Fruit fly (Drosophila melanogaster): Measurements from ENCODE around the gene CG33647.

Gene CG33647

dm6 chr3L:19198772-19199171, 37.4 kb upstream of the CG33647 start:
- TF ChIP-seq tj (GFP tag; optimal IDR thresholded peaks at IDR 0.05) (no peak), CG5204 (GFP tag; optimal IDR thresholded peaks at IDR 0.05) (no peak), Mnt (GFP tag; optimal IDR thresholded peaks at IDR 0.05) (no peak), toe (GFP tag; optimal IDR thresholded peaks at IDR 0.05) (no peak), cnc (optimal IDR thresholded peaks at IDR 0.05) (no peak), Crg-1 (GFP tag; optimal IDR thresholded peaks at IDR 0.05) (no peak), kay (GFP tag; ENCODE audit: borderline replicate concordance) (no peak), CG11617 (GFP tag; optimal IDR thresholded peaks at IDR 0.05) (no peak), CG7101 (tag; optimal IDR thresholded peaks at IDR 0.05) (no peak), cic (GFP tag; optimal IDR thresholded peaks at IDR 0.05) (no peak), Clk (GFP tag; optimal IDR thresholded peaks at IDR 0.05) (no peak), Hr96 (GFP tag; optimal IDR thresholded peaks at IDR 0.05) (no peak), CG1620 (GFP tag; optimal IDR thresholded peaks at IDR 0.05) (no peak), pad (GFP tag; optimal IDR thresholded peaks at IDR 0.05) (no peak), CG12768 (GFP tag; optimal IDR thresholded peaks at IDR 0.05) (no peak), ovo (GFP tag; optimal IDR thresholded peaks at IDR 0.05) (no peak)

DNA sequence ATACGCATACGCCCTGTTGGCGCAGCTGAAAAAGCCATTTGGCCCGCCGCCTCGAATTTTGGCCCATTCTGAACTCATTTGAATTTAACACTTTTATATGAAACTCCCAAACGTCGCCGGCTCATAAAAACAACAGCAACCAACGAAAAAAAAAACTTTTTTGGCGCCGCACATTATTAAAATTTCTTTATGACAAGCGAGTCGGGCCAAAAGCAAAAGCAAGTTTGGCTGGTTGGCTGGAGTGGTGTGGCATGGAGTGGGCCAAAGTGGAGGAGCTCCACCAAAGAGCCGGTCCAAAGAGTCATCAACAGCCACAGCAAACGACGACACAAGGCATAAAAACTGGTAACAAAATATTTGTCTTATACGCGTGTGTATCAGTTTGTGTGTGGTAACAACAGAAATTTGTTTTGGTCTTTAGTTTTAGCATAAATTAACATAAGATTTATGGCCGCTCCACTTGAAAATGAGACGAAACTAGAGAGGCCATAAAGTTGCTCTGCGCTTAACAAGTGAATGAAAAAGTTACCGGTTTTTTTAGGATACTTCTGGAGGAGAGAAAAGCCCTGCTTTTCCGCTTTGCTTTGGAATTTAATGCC, 36.4 kb upstream of the CG33647 start:
- TF ChIP-seq Hr96 (GFP tag; optimal IDR thresholded peaks at IDR 0.05) = no peak
- no peak for TF ChIP-seq CG5204 (GFP tag; optimal IDR thresholded peaks at IDR 0.05)
- no peak for TF ChIP-seq CG12768 (GFP tag; optimal IDR thresholded peaks at IDR 0.05)
- TF ChIP-seq ovo (GFP tag; optimal IDR thresholded peaks at IDR 0.05) = no peak
- no peak for TF ChIP-seq bab1 (GFP tag; optimal IDR thresholded peaks at IDR 0.05)
- TF ChIP-seq kay (GFP tag; ENCODE audit: borderline replicate concordance) = no peak
- TF ChIP-seq Clk (GFP tag; optimal IDR thresholded peaks at IDR 0.05) = no peak
- TF ChIP-seq CG11617 (GFP tag; optimal IDR thresholded peaks at IDR 0.05) = no peak
- TF ChIP-seq cic (GFP tag; optimal IDR thresholded peaks at IDR 0.05) = no peak
- no peak for TF ChIP-seq CG33017 (tag; optimal IDR thresholded peaks at IDR 0.05)
- no peak for TF ChIP-seq tj (GFP tag; optimal IDR thresholded peaks at IDR 0.05)
- TF ChIP-seq cnc (optimal IDR thresholded peaks at IDR 0.05) = no peak
- TF ChIP-seq CG7045 (GFP tag; optimal IDR thresholded peaks at IDR 0.05) = no peak
- TF ChIP-seq Crg-1 (GFP tag; optimal IDR thresholded peaks at IDR 0.05) = no peak

- no peak for TF ChIP-seq CG12768 (GFP tag; optimal IDR thresholded peaks at IDR 0.05)
- TF ChIP-seq CG14711 (tag; optimal IDR thresholded peaks at IDR 0.05) = no peak
- TF ChIP-seq bab1 (GFP tag; optimal IDR thresholded peaks at IDR 0.05) = no peak
- TF ChIP-seq tj (GFP tag; optimal IDR thresholded peaks at IDR 0.05) = no peak
- TF ChIP-seq CG5204 (GFP tag; optimal IDR thresholded peaks at IDR 0.05) = no peak
- no peak for TF ChIP-seq CG7045 (GFP tag; optimal IDR thresholded peaks at IDR 0.05)
- TF ChIP-seq Clk (GFP tag; optimal IDR thresholded peaks at IDR 0.05) = no peak
- TF ChIP-seq kay (GFP tag; ENCODE audit: borderline replicate concordance) = no peak
- TF ChIP-seq CG11617 (GFP tag; optimal IDR thresholded peaks at IDR 0.05) = no peak
- TF ChIP-seq CG7101 (tag; optimal IDR thresholded peaks at IDR 0.05) = no peak
- TF ChIP-seq toe (GFP tag; optimal IDR thresholded peaks at IDR 0.05) = no peak
- no peak for TF ChIP-seq cic (GFP tag; optimal IDR thresholded peaks at IDR 0.05)
- no peak for TF ChIP-seq CG33017 (tag; optimal IDR thresholded peaks at IDR 0.05)
- TF ChIP-seq pad (GFP tag; optimal IDR thresholded peaks at IDR 0.05) = no peak
- TF ChIP-seq Mnt (GFP tag; optimal IDR thresholded peaks at IDR 0.05) = no peak
These were observed 35.8 kb upstream of the CG33647 start for dm6 chr3L:19200393-19200792.

DNA sequence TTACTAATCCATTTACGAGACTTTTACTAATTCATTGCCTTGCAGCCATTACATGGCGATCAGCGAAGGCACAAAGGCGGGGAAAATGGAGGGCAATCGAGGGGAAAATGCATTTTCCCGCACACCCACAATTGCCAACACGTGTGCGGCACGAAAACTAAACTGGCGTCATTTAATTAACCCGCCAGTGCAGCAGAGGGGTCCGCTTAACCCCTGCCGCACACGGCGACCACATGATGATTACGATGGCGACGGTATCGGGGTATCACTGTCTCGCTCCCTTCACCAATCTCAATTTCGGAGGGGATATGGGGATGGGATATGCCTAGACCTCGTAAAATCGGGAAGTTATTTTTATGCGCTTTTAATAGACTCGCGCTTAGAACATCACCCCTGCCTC, 34.0 kb upstream of the CG33647 start:
- no peak for TF ChIP-seq kay (GFP tag; ENCODE audit: borderline replicate concordance)
- TF ChIP-seq Hr96 (GFP tag; optimal IDR thresholded peaks at IDR 0.05) = no peak
- no peak for TF ChIP-seq CG33017 (tag; optimal IDR thresholded peaks at IDR 0.05)
- no peak for TF ChIP-seq CG12768 (GFP tag; optimal IDR thresholded peaks at IDR 0.05)
- no peak for TF ChIP-seq cic (GFP tag; optimal IDR thresholded peaks at IDR 0.05)
- no peak for TF ChIP-seq cnc (optimal IDR thresholded peaks at IDR 0.05)
- no peak for TF ChIP-seq pad (GFP tag; optimal IDR thresholded peaks at IDR 0.05)
- TF ChIP-seq CG11617 (GFP tag; optimal IDR thresholded peaks at IDR 0.05) = no peak
- TF ChIP-seq CG14711 (tag; optimal IDR thresholded peaks at IDR 0.05) = no peak
- no peak for TF ChIP-seq CG1620 (GFP tag; optimal IDR thresholded peaks at IDR 0.05)
- no peak for TF ChIP-seq bab1 (GFP tag; optimal IDR thresholded peaks at IDR 0.05)
- TF ChIP-seq tj (GFP tag; optimal IDR thresholded peaks at IDR 0.05) = no peak
- no peak for TF ChIP-seq ovo (GFP tag; optimal IDR thresholded peaks at IDR 0.05)
- no peak for TF ChIP-seq CG7045 (GFP tag; optimal IDR thresholded peaks at IDR 0.05)
- TF ChIP-seq CG5204 (GFP tag; optimal IDR thresholded peaks at IDR 0.05) = no peak
- no peak for TF ChIP-seq Crg-1 (GFP tag; optimal IDR thresholded peaks at IDR 0.05)
- TF ChIP-seq toe (GFP tag; optimal IDR thresholded peaks at IDR 0.05) = no peak
- TF ChIP-seq CG7101 (tag; optimal IDR thresholded peaks at IDR 0.05) = no peak
- TF ChIP-seq Mnt (GFP tag; optimal IDR thresholded peaks at IDR 0.05) = no peak
- TF ChIP-seq Clk (GFP tag; optimal IDR thresholded peaks at IDR 0.05) = no peak

dm6 chr3L:19204402-19204801, 31.8 kb upstream of the CG33647 start:
- TF ChIP-seq Clk (GFP tag; optimal IDR thresholded peaks at IDR 0.05) (no peak), cnc (optimal IDR thresholded peaks at IDR 0.05) (no peak), toe (GFP tag; optimal IDR thresholded peaks at IDR 0.05) (no peak)

DNA sequence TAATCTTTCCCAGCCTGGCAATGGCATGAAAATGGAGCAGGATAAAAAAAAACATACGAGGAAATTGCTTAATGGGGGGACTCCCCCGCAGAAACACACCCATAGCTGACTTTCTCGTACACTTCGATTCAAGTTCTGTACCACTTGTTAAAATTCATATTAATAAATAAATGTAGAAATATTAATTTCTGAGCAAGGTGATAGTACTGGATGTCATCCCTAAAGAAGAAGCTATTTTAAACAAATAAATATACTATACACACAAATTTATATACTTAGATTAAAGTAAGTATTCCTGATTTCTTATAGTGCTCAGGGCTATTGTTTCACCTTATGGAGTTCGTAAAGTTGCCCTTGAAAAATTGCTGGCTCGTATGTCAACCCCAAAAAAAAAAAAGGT, 30.4 kb upstream of the CG33647 start:
- TF ChIP-seq CG14711 (tag; optimal IDR thresholded peaks at IDR 0.05) (no peak), Crg-1 (GFP tag; optimal IDR thresholded peaks at IDR 0.05) (no peak), CG1620 (GFP tag; optimal IDR thresholded peaks at IDR 0.05) (no peak), pad (GFP tag; optimal IDR thresholded peaks at IDR 0.05) (no peak), Hr96 (GFP tag; optimal IDR thresholded peaks at IDR 0.05) (no peak)

dm6 chr3L:19214223-19214622, 21.9 kb upstream of the CG33647 start:
- TF ChIP-seq CG11617 (GFP tag; optimal IDR thresholded peaks at IDR 0.05) (no peak), CG12768 (GFP tag; optimal IDR thresholded peaks at IDR 0.05) (no peak), CG7045 (GFP tag; optimal IDR thresholded peaks at IDR 0.05) (no peak), cic (GFP tag; optimal IDR thresholded peaks at IDR 0.05) (no peak), CG14711 (tag; optimal IDR thresholded peaks at IDR 0.05) (no peak), Crg-1 (GFP tag; optimal IDR thresholded peaks at IDR 0.05) (no peak), cnc (optimal IDR thresholded peaks at IDR 0.05) (no peak), bab1 (GFP tag; optimal IDR thresholded peaks at IDR 0.05) (no peak), Mnt (GFP tag; optimal IDR thresholded peaks at IDR 0.05) (no peak), tj (GFP tag; optimal IDR thresholded peaks at IDR 0.05) (no peak), CG7101 (tag; optimal IDR thresholded peaks at IDR 0.05) (no peak), CG33017 (tag; optimal IDR thresholded peaks at IDR 0.05) (no peak), CG1620 (GFP tag; optimal IDR thresholded peaks at IDR 0.05) (no peak), ovo (GFP tag; optimal IDR thresholded peaks at IDR 0.05) (no peak), pad (GFP tag; optimal IDR thresholded peaks at IDR 0.05) (no peak)

All from whole organism, adult.